Fruit fly (Drosophila melanogaster): ENCODE data around the gene clumsy.

The clumsy gene

DNA sequence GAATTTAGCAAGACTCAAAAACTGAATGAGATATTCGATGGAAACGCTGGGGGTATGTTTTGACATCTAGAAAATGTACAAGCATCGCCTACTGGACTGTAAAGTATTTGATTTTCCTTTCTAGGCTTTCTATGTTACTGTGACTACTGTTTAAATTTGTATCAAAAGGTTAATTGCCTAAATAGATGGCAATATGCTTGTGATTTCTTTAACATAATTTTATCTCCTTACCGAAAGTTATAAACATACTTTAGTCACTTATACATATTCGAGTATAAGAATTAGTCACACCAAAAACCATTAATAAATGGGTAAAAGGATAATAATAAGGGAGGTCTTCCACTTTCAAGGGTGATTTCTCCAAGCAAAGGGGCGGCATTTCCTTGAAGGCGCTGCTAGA is 3.6 kb upstream of the clumsy start, which contains the start of gene CG31988:
Gene CG31988, minus strand, starts transcription at position 101 of the 400 bp plus-strand sequence.
- TF ChIP-seq CG6854 (GFP tag; optimal IDR thresholded peaks at IDR 0.05) = no peak
- TF ChIP-seq CG11294 (GFP tag; IDR thresholded peaks at IDR 0.05) = no peak
- TF ChIP-seq ss (GFP tag; optimal IDR thresholded peaks at IDR 0.05) = no peak
- TF ChIP-seq Gug (GFP tag; IDR thresholded peaks at IDR 0.05) = no peak
- TF ChIP-seq CG7368 (GFP tag; optimal IDR thresholded peaks at IDR 0.05) = no peak
- TF ChIP-seq eg (GFP tag; IDR thresholded peaks at IDR 0.05) = no peak
- TF ChIP-seq Hr39 (GFP tag; optimal IDR thresholded peaks at IDR 0.05) = no peak
- TF ChIP-seq fkh (GFP tag; optimal IDR thresholded peaks at IDR 0.05) = no peak
- no peak for TF ChIP-seq lz (GFP tag; optimal IDR thresholded peaks at IDR 0.05)
- TF ChIP-seq achi (GFP tag; optimal IDR thresholded peaks at IDR 0.05) = no peak
- TF ChIP-seq fd59A (GFP tag; optimal IDR thresholded peaks at IDR 0.05) = no peak
- TF ChIP-seq Eip78C (GFP tag) = no peak
- TF ChIP-seq Sox102F (GFP tag; optimal IDR thresholded peaks at IDR 0.05) = no peak
- TF ChIP-seq esn (GFP tag; optimal IDR thresholded peaks at IDR 0.05) = no peak
- TF ChIP-seq CG10669 (GFP tag; optimal IDR thresholded peaks at IDR 0.05) = no peak
- TF ChIP-seq Ets96B (tag; optimal IDR thresholded peaks at IDR 0.05) = no peak
- TF ChIP-seq CG1621 (tag; optimal IDR thresholded peaks at IDR 0.05) = no peak
- TF ChIP-seq Eip93F (GFP tag; optimal IDR thresholded peaks at IDR 0.05) = no peak
- TF ChIP-seq CG32006 (GFP tag; optimal IDR thresholded peaks at IDR 0.05) = no peak

dm6 chr2L:21214961-21215362 is 8.7 kb downstream of the clumsy start:
- TF ChIP-seq Met (GFP tag; optimal IDR thresholded peaks at IDR 0.05) (peak; percentile 46), CG6163 (GFP tag; IDR thresholded peaks at IDR 0.05) (0 out of 3 replicates have a peak, but pooled peaks have one; percentile 39), Eip75B (GFP tag; optimal IDR thresholded peaks at IDR 0.05) (peak; percentile 58), CG15336 (GFP tag; IDR thresholded peaks at IDR 0.05) (no peak), CG6792 (GFP tag; optimal IDR thresholded peaks at IDR 0.05) (peak; percentile 14), svp (GFP tag) (peak; percentile 88), CG34406 (GFP tag; optimal IDR thresholded peaks at IDR 0.05) (no peak), lz (GFP tag; optimal IDR thresholded peaks at IDR 0.05) (peak; percentile 48), CG7368 (GFP tag; optimal IDR thresholded peaks at IDR 0.05) (no peak), CG10631 (GFP tag; optimal IDR thresholded peaks at IDR 0.05) (no peak), CG10669 (GFP tag; optimal IDR thresholded peaks at IDR 0.05) (no peak), vri (GFP tag; optimal IDR thresholded peaks at IDR 0.05) (peak; percentile 59), Hr39 (GFP tag; optimal IDR thresholded peaks at IDR 0.05) (no peak), CG6854 (GFP tag; optimal IDR thresholded peaks at IDR 0.05) (no peak), achi (GFP tag; optimal IDR thresholded peaks at IDR 0.05) (no peak), spab (GFP tag; optimal IDR thresholded peaks at IDR 0.05) (no peak), CG8119 (GFP tag; IDR thresholded peaks at IDR 0.05) (no peak), CG11902 (GFP tag; optimal IDR thresholded peaks at IDR 0.05) (no peak), CG8632 (GFP tag; optimal IDR thresholded peaks at IDR 0.05) (no peak), topi (GFP tag; optimal IDR thresholded peaks at IDR 0.05) (peak; percentile 63), CG32006 (GFP tag; optimal IDR thresholded peaks at IDR 0.05) (no peak), Eip93F (GFP tag; optimal IDR thresholded peaks at IDR 0.05) (no peak), fkh (GFP tag; optimal IDR thresholded peaks at IDR 0.05) (no peak), CG6808 (GFP tag; optimal IDR thresholded peaks at IDR 0.05) (no peak), fd85E (GFP tag; optimal IDR thresholded peaks at IDR 0.05) (no peak), OdsH (GFP tag; optimal IDR thresholded peaks at IDR 0.05) (peak; percentile 39), Hr4 (GFP tag; optimal IDR thresholded peaks at IDR 0.05) (no peak), CG16779 (tag; optimal IDR thresholded peaks at IDR 0.05) (no peak), Hr38 (GFP tag; optimal IDR thresholded peaks at IDR 0.05) (no peak), esn (GFP tag; optimal IDR thresholded peaks at IDR 0.05) (peak; percentile 68), fd59A (GFP tag; optimal IDR thresholded peaks at IDR 0.05) (no peak), CG3032 (tag; optimal IDR thresholded peaks at IDR 0.05) (no peak), Gug (GFP tag; IDR thresholded peaks at IDR 0.05) (no peak), Sox15 (GFP tag; optimal IDR thresholded peaks at IDR 0.05) (no peak), CG1621 (tag; optimal IDR thresholded peaks at IDR 0.05) (peak; percentile 62), Lpt (GFP tag; optimal IDR thresholded peaks at IDR 0.05) (no peak), CG6276 (GFP tag; optimal IDR thresholded peaks at IDR 0.05) (no peak), CG4318 (GFP tag; optimal IDR thresholded peaks at IDR 0.05) (no peak), dac (GFP tag; optimal IDR thresholded peaks at IDR 0.05) (no peak), Sox14 (GFP tag; optimal IDR thresholded peaks at IDR 0.05) (peak; percentile 43), CG9139 (GFP tag; optimal IDR thresholded peaks at IDR 0.05) (no peak), Sox102F (GFP tag; optimal IDR thresholded peaks at IDR 0.05) (peak; percentile 48), CG8319 (GFP tag; optimal IDR thresholded peaks at IDR 0.05) (no peak), CG31627 (GFP tag; optimal IDR thresholded peaks at IDR 0.05) (peak; percentile 49)

Measured in whole organism, prepupa.